Worm (Caenorhabditis elegans): ENCODE measurements around the gene srbc-24.
"Not testable (repeated sequence)": the region's sequence is repeated elsewhere in the genome, so short reads cannot be mapped to it uniquely, and the experiment has no call there.

The srbc-24 gene

DNA sequence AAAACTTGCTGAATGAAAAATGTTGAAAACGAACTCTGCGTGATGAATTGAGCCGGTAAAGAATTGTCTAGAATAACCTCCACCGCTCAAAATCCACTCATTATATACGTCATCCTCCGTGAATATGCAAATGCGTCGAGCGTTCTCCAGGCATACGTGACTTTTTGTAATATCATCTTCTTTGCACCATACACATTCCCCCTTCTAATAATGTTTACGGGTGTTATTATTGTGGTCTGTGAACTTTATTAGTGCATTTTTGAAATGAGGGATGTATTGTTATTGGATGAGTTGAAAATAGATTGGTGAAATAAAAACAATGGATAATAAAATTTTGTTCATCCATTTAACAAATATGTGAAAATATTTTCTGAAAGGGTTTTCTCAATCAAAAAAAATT is 11.6 kb upstream of the srbc-24 start, which contains the start of gene F22F7.7:
Gene F22F7.7, minus strand, starts transcription at position 125 of the 400 bp plus-strand sequence.
- TF ChIP-seq Y5F2A.4 (GFP tag; optimal IDR thresholded peaks at IDR 0.05) (no peak), mxl-3 (GFP tag; optimal IDR thresholded peaks at IDR 0.05) (no peak), mdl-1 (tag; optimal IDR thresholded peaks at IDR 0.05) (no peak), zfp-3 (GFP tag; conservative IDR thresholded peaks at IDR 0.05) (no peak), lir-3 (tag; optimal IDR thresholded peaks at IDR 0.05) (no peak), snpc-1.2 (GFP tag; IDR thresholded peaks at IDR 0.05) (no peak), F49E8.2 (tag; optimal IDR thresholded peaks at IDR 0.05; ENCODE audit: borderline replicate concordance) (no peak), R02D3.7 (tag; optimal IDR thresholded peaks at IDR 0.05) (no peak), hlh-11 (tag; optimal IDR thresholded peaks at IDR 0.05) (no peak), sdz-12 (GFP tag; optimal IDR thresholded peaks at IDR 0.05) (no peak), aha-1 (tag) (peak; percentile 94), rbr-2 (tag; optimal IDR thresholded peaks at IDR 0.05) (no peak), nhr-25 (tag; optimal IDR thresholded peaks at IDR 0.05; ENCODE audit: borderline replicate concordance, insufficient read depth) (no peak), hif-1 (tag; optimal IDR thresholded peaks at IDR 0.05) (peak in 1 of 2 experiments; percentile 69)

DNA sequence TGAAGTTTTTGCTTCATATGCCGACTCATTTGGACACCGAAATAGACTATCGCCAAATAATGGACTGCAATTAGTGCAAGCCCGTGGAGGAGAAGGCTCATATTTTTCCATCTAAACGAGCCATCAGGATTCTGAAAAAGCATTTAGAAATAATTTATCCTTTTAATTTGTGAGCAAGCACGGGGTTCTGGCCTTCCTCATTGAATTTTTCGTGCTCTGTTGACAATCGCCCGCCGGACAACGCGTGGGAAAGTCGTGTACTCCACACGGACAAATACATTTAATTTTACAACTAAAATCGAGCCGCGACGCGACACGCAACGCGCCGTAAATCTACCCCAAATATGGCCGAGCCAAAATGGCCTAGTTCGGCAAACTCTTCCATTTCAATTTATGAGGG is 7.2 kb upstream of the srbc-24 start, which contains the start of gene F22F7.12:
Gene F22F7.12, minus strand, starts transcription at position 101 of the 400 bp plus-strand sequence.
- TF ChIP-seq tag-97 (GFP tag; IDR thresholded peaks at IDR 0.05); lin-15B (tag; optimal IDR thresholded peaks at IDR 0.05); set-16 (GFP tag; IDR thresholded peaks at IDR 0.05): not testable (repeated sequence)

DNA sequence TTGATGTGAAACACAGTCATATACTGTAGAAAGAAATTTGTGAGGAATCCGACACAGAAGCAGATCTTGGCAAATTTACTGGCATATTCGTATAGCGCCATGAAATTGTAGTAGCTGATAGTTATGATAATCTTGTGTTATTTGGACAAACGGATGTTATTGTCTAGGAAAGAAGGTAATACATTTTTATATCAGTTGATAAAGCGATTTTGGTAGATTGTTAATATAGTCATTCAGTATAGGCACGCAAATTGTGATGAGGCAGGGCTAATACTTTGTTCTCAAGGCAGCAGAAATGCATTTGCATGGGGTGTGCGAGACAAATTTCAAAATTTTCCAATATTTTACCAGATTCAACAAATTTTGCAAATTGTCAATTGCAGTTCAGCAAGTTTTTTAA is 5.5 kb upstream of the srbc-24 start, which contains the start of gene str-52:
Gene str-52, minus strand, starts transcription at position 101 of the 400 bp plus-strand sequence.
- TF ChIP-seq madf-9 (GFP tag; conservative IDR thresholded peaks at IDR 0.05) (no peak), dve-1 (tag; optimal IDR thresholded peaks at IDR 0.05; ENCODE audit: insufficient read depth) (no peak), aly-2 (tag; optimal IDR thresholded peaks at IDR 0.05) (no peak), pha-4 (GFP tag; IDR thresholded peaks at IDR 0.05) (no peak), pha-4 (tag; optimal IDR thresholded peaks at IDR 0.05) (no peak), ceh-82 (tag; optimal IDR thresholded peaks at IDR 0.05) (no peak), egl-27 (tag; optimal IDR thresholded peaks at IDR 0.05) (no peak), zfp-2 (tag; optimal IDR thresholded peaks at IDR 0.05) (no peak), R02D3.7 (tag; optimal IDR thresholded peaks at IDR 0.05) (no peak), dmd-6 (GFP tag; IDR thresholded peaks at IDR 0.05) (no peak)

DNA sequence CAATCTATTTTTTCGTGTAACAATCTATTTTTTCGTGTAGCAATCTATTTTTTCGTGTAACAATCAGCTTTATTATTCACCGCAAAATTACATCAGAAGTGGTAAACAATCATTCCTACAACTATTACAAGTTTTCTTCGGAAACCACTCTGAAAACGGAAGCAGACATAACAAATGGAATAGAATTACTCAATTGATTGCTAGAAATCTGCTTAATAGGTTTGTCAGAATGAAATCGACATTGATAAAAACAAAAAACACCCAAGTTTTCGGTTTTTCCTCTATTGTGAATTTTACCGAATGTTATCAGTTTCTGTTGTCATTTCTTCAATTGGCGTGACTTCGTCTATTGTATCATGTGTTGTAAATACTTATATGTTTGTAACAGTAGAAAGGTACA is 4.8 kb upstream of the srbc-24 start, which contains the start of gene srbc-20:
Gene srbc-20, plus strand, starts transcription at position 301 of the 400 bp plus-strand sequence.
- no peak for TF ChIP-seq Y5F2A.4 (GFP tag; optimal IDR thresholded peaks at IDR 0.05)
- no peak for TF ChIP-seq ces-1 (GFP tag; optimal IDR thresholded peaks at IDR 0.05)
- no peak for TF ChIP-seq cey-2 (tag; optimal IDR thresholded peaks at IDR 0.05; ENCODE audit: borderline replicate concordance, insufficient read depth)
- TF ChIP-seq mep-1 (tag; optimal IDR thresholded peaks at IDR 0.05) = no peak
- TF ChIP-seq egl-27 (tag; optimal IDR thresholded peaks at IDR 0.05) = no peak
- TF ChIP-seq sdz-12 (GFP tag; optimal IDR thresholded peaks at IDR 0.05) = no peak
- TF ChIP-seq lir-3 (tag; optimal IDR thresholded peaks at IDR 0.05) = no peak
- TF ChIP-seq D1046.2 (GFP tag; IDR thresholded peaks at IDR 0.05) = no peak
- no peak for TF ChIP-seq dmd-6 (GFP tag; IDR thresholded peaks at IDR 0.05)
- no peak for TF ChIP-seq lin-13 (GFP tag; optimal IDR thresholded peaks at IDR 0.05)
- TF ChIP-seq F10B5.3 (tag; optimal IDR thresholded peaks at IDR 0.05) = no peak
- TF ChIP-seq rbr-2 (tag; optimal IDR thresholded peaks at IDR 0.05) = no peak
- no peak for TF ChIP-seq duxl-1 (tag; optimal IDR thresholded peaks at IDR 0.05; ENCODE audit: poor library complexity)
- TF ChIP-seq nhr-111 (GFP tag; optimal IDR thresholded peaks at IDR 0.05) = no peak
- no peak for TF ChIP-seq zip-11 (GFP tag; IDR thresholded peaks at IDR 0.05)
- TF ChIP-seq ceh-82 (tag; optimal IDR thresholded peaks at IDR 0.05) = no peak
- TF ChIP-seq attf-4 (tag; optimal IDR thresholded peaks at IDR 0.05) = no peak
- TF ChIP-seq php-3 (GFP tag; IDR thresholded peaks at IDR 0.05) = no peak
- no peak for TF ChIP-seq dve-1 (tag; optimal IDR thresholded peaks at IDR 0.05; ENCODE audit: insufficient read depth)
- TF ChIP-seq Y48G9A.11 (GFP tag; IDR thresholded peaks at IDR 0.05) = no peak

Measured in whole organism, L4 larva.